Worm (Caenorhabditis elegans): Measurements from ENCODE around the gene H14N18.2.
A peak's percentile ranks its signal among the peaks of the same experiment; 100 is the strongest.

The H14N18.2 gene

ce11 chrV:8932318-8932717 lies at the start of gene H14N18.2:
Gene H14N18.2 (plus strand): TSS chrV:8932618.
- no peak for TF ChIP-seq ceh-91 (GFP tag; IDR thresholded peaks at IDR 0.05)
- TF ChIP-seq lsy-27 (tag; optimal IDR thresholded peaks at IDR 0.05; ENCODE audit: borderline replicate concordance, insufficient read depth), result no peak
- no peak for TF ChIP-seq cebp-1 (GFP tag; IDR thresholded peaks at IDR 0.05)
- TF ChIP-seq cebp-1 (tag; optimal IDR thresholded peaks at IDR 0.05), result no peak
- TF ChIP-seq madf-8 (GFP tag; conservative IDR thresholded peaks at IDR 0.05), result no peak
- TF ChIP-seq nhr-179 (tag; optimal IDR thresholded peaks at IDR 0.05), result no peak
- TF ChIP-seq snpc-1.3 (tag; optimal IDR thresholded peaks at IDR 0.05; ENCODE audit: insufficient read depth), result no peak
- TF ChIP-seq zim-3 (tag; optimal IDR thresholded peaks at IDR 0.05), result no peak
- no peak for TF ChIP-seq F23B12.7 (tag; optimal IDR thresholded peaks at IDR 0.05; ENCODE audit: insufficient read depth)
- TF ChIP-seq hlh-12 (tag; optimal IDR thresholded peaks at IDR 0.05), result no peak

ce11 chrV:8897942-8898419 lies 34.4 kb upstream of the H14N18.2 start, which contains the start of the genes his-17 and his-18:
Gene his-17 (minus strand): TSS chrV:8897992.
Gene his-18 (plus strand): TSS chrV:8898228.
- TF ChIP-seq F39B2.1 (GFP tag; IDR thresholded peaks at IDR 0.05) (peak; percentile 59; the same call in 1 of the 2 replicates), C06A6.2 (GFP tag; conservative IDR thresholded peaks at IDR 0.05) (0 out of 2 replicates have a peak, but pooled peaks have one; percentile 32)

ce11 chrV:8898756-8899155 lies 33.7 kb upstream of the H14N18.2 start, which contains the start of gene frpr-13:
Gene frpr-13 (plus strand): TSS chrV:8899056.
- no peak for TF ChIP-seq ztf-26 (tag; optimal IDR thresholded peaks at IDR 0.05)
- no peak for TF ChIP-seq C06A6.2 (GFP tag; conservative IDR thresholded peaks at IDR 0.05)

ce11 chrV:8902697-8903096 lies 29.7 kb upstream of the H14N18.2 start, which contains the start of gene frpr-12:
Gene frpr-12 (plus strand): TSS chrV:8902997.
- no peak for TF ChIP-seq him-1 (tag; optimal IDR thresholded peaks at IDR 0.05)
- TF ChIP-seq let-526 (GFP tag; IDR thresholded peaks at IDR 0.05), result no peak
- no peak for TF ChIP-seq athp-1 (tag; optimal IDR thresholded peaks at IDR 0.05)
- TF ChIP-seq atf-7 (tag; optimal IDR thresholded peaks at IDR 0.05), result no peak
- no peak for TF ChIP-seq tbp1 (GFP tag; optimal IDR thresholded peaks at IDR 0.05)
- no peak for TF ChIP-seq T26A5.8 (tag; optimal IDR thresholded peaks at IDR 0.05)
- TF ChIP-seq unc-62 (GFP tag; optimal IDR thresholded peaks at IDR 0.05), result no peak
- TF ChIP-seq attf-5 (GFP tag; optimal IDR thresholded peaks at IDR 0.05), result no peak
- TF ChIP-seq rec-8 (tag; optimal IDR thresholded peaks at IDR 0.05), result no peak
- no peak for TF ChIP-seq dpl-1 (GFP tag; optimal IDR thresholded peaks at IDR 0.05)
- TF ChIP-seq K12H6.12 (tag; optimal IDR thresholded peaks at IDR 0.05), result no peak
- TF ChIP-seq pha-4 (tag; optimal IDR thresholded peaks at IDR 0.05), result no peak
- no peak for TF ChIP-seq F57A8.1 (GFP tag; optimal IDR thresholded peaks at IDR 0.05)
- no peak for TF ChIP-seq lsy-27 (tag; optimal IDR thresholded peaks at IDR 0.05; ENCODE audit: borderline replicate concordance, insufficient read depth)
- no peak for TF ChIP-seq zim-3 (tag; optimal IDR thresholded peaks at IDR 0.05)
- TF ChIP-seq let-607 (tag; optimal IDR thresholded peaks at IDR 0.05), result no peak

ce11 chrV:8903916-8904315 lies 28.5 kb upstream of the H14N18.2 start:
- TF ChIP-seq F10E7.11 (tag; optimal IDR thresholded peaks at IDR 0.05) (no peak), Y56A3A.18 (GFP tag; IDR thresholded peaks at IDR 0.05) (no peak), lin-54 (GFP tag; optimal IDR thresholded peaks at IDR 0.05) (no peak), ztf-25 (GFP tag; IDR thresholded peaks at IDR 0.05) (no peak), dpff-1 (tag; optimal IDR thresholded peaks at IDR 0.05) (no peak), hmg-1.2 (GFP tag; IDR thresholded peaks at IDR 0.05) (no peak), nfya-2 (GFP tag; IDR thresholded peaks at IDR 0.05) (no peak), repo-1 (tag; optimal IDR thresholded peaks at IDR 0.05) (no peak), F57A8.1 (GFP tag; optimal IDR thresholded peaks at IDR 0.05) (no peak), madf-3 (GFP tag; IDR thresholded peaks at IDR 0.05) (no peak), lsy-27 (tag; optimal IDR thresholded peaks at IDR 0.05; ENCODE audit: borderline replicate concordance, insufficient read depth) (no peak), hsf-1 (GFP tag; IDR thresholded peaks at IDR 0.05) (no peak), nhr-120 (GFP tag; IDR thresholded peaks at IDR 0.05) (no peak), nhr-179 (tag; optimal IDR thresholded peaks at IDR 0.05) (no peak), B0019.2 (GFP tag; conservative IDR thresholded peaks at IDR 0.05) (no peak), lag-1 (GFP tag; IDR thresholded peaks at IDR 0.05) (no peak), chd-7 (tag; optimal IDR thresholded peaks at IDR 0.05) (no peak), ets-4 (GFP tag; optimal IDR thresholded peaks at IDR 0.05) (no peak)

Measured in whole organism, young adult.